Worm (Caenorhabditis elegans): ENCODE results near the gene smrc-1.

Gene smrc-1

ce11 chrIII:6432939-6433338, 42.2 kb downstream of the smrc-1 start, which contains the start of gene vps-16:
TSS of gene vps-16 (plus strand) at chrIII:6433239.
- TF ChIP-seq drap-1 (GFP tag; optimal IDR thresholded peaks at IDR 0.05) (no peak), cnd-1 (tag; optimal IDR thresholded peaks at IDR 0.05) (no peak), flh-1 (GFP tag; optimal IDR thresholded peaks at IDR 0.05) (no peak), ceh-39 (tag; optimal IDR thresholded peaks at IDR 0.05) (no peak), nhr-12 (tag; optimal IDR thresholded peaks at IDR 0.05) (no peak), sem-2 (GFP tag; optimal IDR thresholded peaks at IDR 0.05) (no peak), lsy-2 (tag; optimal IDR thresholded peaks at IDR 0.05) (no peak), ztf-11 (tag; optimal IDR thresholded peaks at IDR 0.05) (no peak), hlh-1 (tag; optimal IDR thresholded peaks at IDR 0.05) (no peak), elt-1 (tag; optimal IDR thresholded peaks at IDR 0.05; ENCODE audit: borderline replicate concordance, insufficient read depth) (no peak), nhr-237 (tag; optimal IDR thresholded peaks at IDR 0.05) (no peak), zip-8 (tag; optimal IDR thresholded peaks at IDR 0.05) (no peak), M03D4.4 (tag; optimal IDR thresholded peaks at IDR 0.05) (no peak), lin-13 (tag; optimal IDR thresholded peaks at IDR 0.05) (no peak), ces-1 (GFP tag; optimal IDR thresholded peaks at IDR 0.05) (no peak)

ce11 chrIII:6436308-6436707, 45.6 kb downstream of the smrc-1 start, which contains the start of gene C05D11.1:
TSS of gene C05D11.1 (plus strand) at chrIII:6436608.
- TF ChIP-seq ztf-11 (tag; optimal IDR thresholded peaks at IDR 0.05) (no peak), lsy-2 (tag; optimal IDR thresholded peaks at IDR 0.05) (no peak)

- no peak for TF ChIP-seq cnd-1 (tag; optimal IDR thresholded peaks at IDR 0.05)
- TF ChIP-seq ham-2 (GFP tag; optimal IDR thresholded peaks at IDR 0.05): no peak
- no peak for TF ChIP-seq unc-62 (GFP tag; optimal IDR thresholded peaks at IDR 0.05)
- TF ChIP-seq sptf-1 (tag; optimal IDR thresholded peaks at IDR 0.05): no peak
- no peak for TF ChIP-seq lin-32 (GFP tag; optimal IDR thresholded peaks at IDR 0.05)
- TF ChIP-seq lsy-2 (tag; optimal IDR thresholded peaks at IDR 0.05): no peak
- TF ChIP-seq blmp-1 (tag; optimal IDR thresholded peaks at IDR 0.05): no peak
- no peak for TF ChIP-seq flh-1 (GFP tag; optimal IDR thresholded peaks at IDR 0.05)
- no peak for TF ChIP-seq snpc-4 (tag; optimal IDR thresholded peaks at IDR 0.05)
- no peak for TF ChIP-seq bed-3 (GFP tag; optimal IDR thresholded peaks at IDR 0.05)
- no peak for TF ChIP-seq elt-1 (tag; optimal IDR thresholded peaks at IDR 0.05; ENCODE audit: borderline replicate concordance, insufficient read depth)
- TF ChIP-seq lin-13 (tag; optimal IDR thresholded peaks at IDR 0.05): no peak
- TF ChIP-seq ceh-43 (GFP tag; optimal IDR thresholded peaks at IDR 0.05): no peak
- TF ChIP-seq nhr-2 (tag; optimal IDR thresholded peaks at IDR 0.05): no peak
- no peak for TF ChIP-seq ces-1 (GFP tag; optimal IDR thresholded peaks at IDR 0.05)
- no peak for TF ChIP-seq nhr-12 (tag; optimal IDR thresholded peaks at IDR 0.05)
- no peak for TF ChIP-seq mab-5 (tag; optimal IDR thresholded peaks at IDR 0.05)
- TF ChIP-seq elt-3 (tag; optimal IDR thresholded peaks at IDR 0.05): no peak
- TF ChIP-seq unc-120 (tag; optimal IDR thresholded peaks at IDR 0.05; ENCODE audit: poor library complexity, severe bottlenecking): no peak
These were observed 49.1 kb downstream of the smrc-1 start for ce11 chrIII:6439854-6440253.

ce11 chrIII:6442305-6443125, 51.8 kb downstream of the smrc-1 start, which contains the start of gene mel-32:
TSS of gene mel-32 (minus strand) at chrIII:6443000.
- TF ChIP-seq ceh-83 (GFP tag; optimal IDR thresholded peaks at IDR 0.05): no peak
- TF ChIP-seq nhr-2 (tag; optimal IDR thresholded peaks at IDR 0.05): no peak
- no peak for TF ChIP-seq ceh-43 (GFP tag; optimal IDR thresholded peaks at IDR 0.05)
- TF ChIP-seq cnd-1 (tag; optimal IDR thresholded peaks at IDR 0.05): no peak
- no peak for TF ChIP-seq flh-1 (GFP tag; optimal IDR thresholded peaks at IDR 0.05)
- TF ChIP-seq sptf-1 (tag; optimal IDR thresholded peaks at IDR 0.05): no peak
- TF ChIP-seq nhr-76 (tag; optimal IDR thresholded peaks at IDR 0.05): no peak
- TF ChIP-seq tbx-8 (GFP tag; optimal IDR thresholded peaks at IDR 0.05): no peak
- TF ChIP-seq lsy-2 (tag; optimal IDR thresholded peaks at IDR 0.05): no peak
- TF ChIP-seq snpc-4 (tag; optimal IDR thresholded peaks at IDR 0.05): no peak
- TF ChIP-seq sem-2 (GFP tag; optimal IDR thresholded peaks at IDR 0.05): no peak
- TF ChIP-seq mab-5 (tag; optimal IDR thresholded peaks at IDR 0.05): no peak
- TF ChIP-seq lin-13 (tag; optimal IDR thresholded peaks at IDR 0.05): no peak
- no peak for TF ChIP-seq mls-2 (tag; optimal IDR thresholded peaks at IDR 0.05)
- TF ChIP-seq unc-120 (tag; optimal IDR thresholded peaks at IDR 0.05; ENCODE audit: poor library complexity, severe bottlenecking): no peak
- TF ChIP-seq elt-3 (tag; optimal IDR thresholded peaks at IDR 0.05): no peak
